Worm (Caenorhabditis elegans): ENCODE measurements around the gene ada-2.

DNA sequence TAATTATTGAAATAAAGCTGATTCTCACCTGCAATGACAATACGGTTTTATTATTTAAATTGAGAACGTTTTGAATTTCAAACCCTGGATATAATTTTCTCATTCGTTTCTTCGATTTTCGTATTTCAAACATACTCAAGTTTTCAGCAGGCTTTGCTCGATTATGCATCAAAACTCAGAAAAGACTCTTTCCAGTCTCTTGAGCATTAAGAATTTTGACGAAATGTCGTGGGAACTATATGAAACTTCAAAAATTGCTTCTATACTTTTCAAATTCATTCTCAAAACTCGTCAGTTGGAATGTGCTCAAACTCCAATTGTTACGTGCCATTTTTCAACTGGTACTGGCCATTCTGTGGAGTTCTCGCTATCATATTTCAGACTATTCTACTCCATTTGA, 46.7 kb upstream of the ada-2 start, which contains the start of gene srd-59:
- TF ChIP-seq W03F9.2 (tag; optimal IDR thresholded peaks at IDR 0.05): no peak
- TF ChIP-seq dao-5 (tag; optimal IDR thresholded peaks at IDR 0.05): no peak
- no peak for TF ChIP-seq him-1 (tag; optimal IDR thresholded peaks at IDR 0.05)
